Worm (Caenorhabditis elegans): ENCODE results near the gene F33G12.6.

The F33G12.6 gene

DNA sequence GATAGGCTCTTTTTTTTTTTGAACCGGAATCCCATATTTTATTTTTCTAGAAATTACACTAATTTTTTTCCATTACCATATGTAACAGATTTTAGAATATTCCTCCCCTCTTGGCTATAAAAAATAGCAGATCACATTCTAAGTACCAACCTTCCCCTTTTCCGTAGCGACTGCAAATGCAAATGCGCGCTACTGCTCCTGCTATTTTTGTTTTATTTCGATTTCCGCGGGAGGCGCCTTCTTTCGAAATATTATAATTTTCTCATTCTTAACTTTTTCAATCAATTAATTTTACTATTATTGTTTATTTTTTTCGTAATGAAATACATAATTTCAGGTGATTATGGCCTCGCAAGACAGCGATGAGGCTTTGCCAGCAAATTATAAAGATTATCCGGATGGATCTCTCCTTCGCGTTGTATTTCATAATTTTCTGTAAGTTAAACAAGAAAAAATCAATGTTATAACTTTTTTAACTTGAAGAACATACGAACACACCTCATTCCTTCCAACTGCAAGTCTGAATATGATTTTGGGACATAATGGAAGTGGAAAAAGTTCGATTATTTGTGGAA, 12.2 kb downstream of the F33G12.6 start, which contains the start of gene smc-5 (continued):
- TF ChIP-seq lim-6 (tag; optimal IDR thresholded peaks at IDR 0.05) (peak; percentile 25), sdc-2 (tag; optimal IDR thresholded peaks at IDR 0.05) (no peak), K02D7.2 (tag; optimal IDR thresholded peaks at IDR 0.05) (no peak)

DNA sequence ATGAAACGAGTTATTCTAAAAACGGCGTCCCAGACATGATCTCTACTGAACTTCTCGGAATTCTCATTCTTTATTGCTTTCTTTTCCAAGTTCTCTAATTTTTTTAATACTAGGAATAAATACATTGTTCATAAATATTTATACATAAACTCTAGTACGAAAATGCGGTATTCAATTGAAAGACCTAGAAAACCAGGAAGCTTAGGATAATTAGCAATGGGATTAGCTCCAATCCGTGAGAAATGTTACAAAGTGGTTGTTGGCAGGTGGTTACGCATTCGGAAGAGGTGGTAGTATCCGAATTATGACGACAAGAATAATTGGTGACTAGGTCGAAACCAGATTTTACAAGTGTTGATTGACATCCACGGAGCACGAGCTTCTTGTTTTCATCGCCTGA, 17.3 kb downstream of the F33G12.6 start:
- no peak for TF ChIP-seq hlh-30 (tag; optimal IDR thresholded peaks at IDR 0.05; ENCODE audit: insufficient read depth)
- no peak for TF ChIP-seq lim-6 (tag; optimal IDR thresholded peaks at IDR 0.05)
- TF ChIP-seq nfya-1 (tag; optimal IDR thresholded peaks at IDR 0.05) = no peak
- no peak for TF ChIP-seq ref-2 (tag; optimal IDR thresholded peaks at IDR 0.05)
- TF ChIP-seq che-1 (tag; optimal IDR thresholded peaks at IDR 0.05) = no peak
- no peak for TF ChIP-seq C38D4.7 (GFP tag; optimal IDR thresholded peaks at IDR 0.05)
- TF ChIP-seq unc-42 (tag; optimal IDR thresholded peaks at IDR 0.05) = no peak
- no peak for TF ChIP-seq elt-2 (tag; optimal IDR thresholded peaks at IDR 0.05)
- TF ChIP-seq K09A11.1 (tag; optimal IDR thresholded peaks at IDR 0.05; ENCODE audit: insufficient read depth) = no peak
- TF ChIP-seq hlh-13 (GFP tag; optimal IDR thresholded peaks at IDR 0.05) = no peak

- TF ChIP-seq unc-55 (GFP tag; optimal IDR thresholded peaks at IDR 0.05) (no peak), ceh-19 (GFP tag; optimal IDR thresholded peaks at IDR 0.05) (no peak)
Observed at ce11 chrII:5067927-5068326, 18.2 kb downstream of the F33G12.6 start, which contains the start of gene C27A2.8. TSS of gene C27A2.8 (minus strand) at chrII:5068043.

- no peak for TF ChIP-seq che-1 (tag; optimal IDR thresholded peaks at IDR 0.05)
- no peak for TF ChIP-seq nhr-232 (tag; optimal IDR thresholded peaks at IDR 0.05)
- no peak for TF ChIP-seq C08G9.2 (tag; optimal IDR thresholded peaks at IDR 0.05)
- TF ChIP-seq ztf-16 (tag; optimal IDR thresholded peaks at IDR 0.05) = no peak
- no peak for TF ChIP-seq npax-4 (tag; optimal IDR thresholded peaks at IDR 0.05)
- no peak for TF ChIP-seq elt-4 (tag; optimal IDR thresholded peaks at IDR 0.05)
- TF ChIP-seq ceh-24 (tag; optimal IDR thresholded peaks at IDR 0.05) = no peak
- no peak for TF ChIP-seq pha-4 (tag; optimal IDR thresholded peaks at IDR 0.05)
- TF ChIP-seq hlh-30 (tag; optimal IDR thresholded peaks at IDR 0.05; ENCODE audit: insufficient read depth) = no peak
Observed at ce11 chrII:5069525-5069924, 19.8 kb downstream of the F33G12.6 start, which contains the start of gene idpb-2. TSS of gene idpb-2 (minus strand) at chrII:5069625.

DNA sequence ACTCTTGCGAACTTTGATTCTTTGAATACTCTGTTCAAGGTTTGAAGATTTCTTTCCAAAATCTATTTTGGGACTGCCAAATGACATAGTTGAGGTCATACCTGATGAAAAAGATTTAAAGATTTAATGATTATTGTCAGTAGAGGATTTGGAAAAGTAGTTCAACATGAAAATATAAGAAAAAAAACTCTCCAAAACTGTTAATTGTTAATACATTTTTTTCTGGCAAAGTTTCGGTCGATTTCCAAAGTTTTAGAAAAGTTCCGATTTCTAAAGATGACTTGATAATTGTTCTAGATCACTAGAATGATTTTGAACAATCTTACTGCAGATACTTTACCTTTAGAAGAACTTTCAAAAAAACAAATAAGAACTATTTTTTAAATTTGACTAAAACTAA, 21.6 kb downstream of the F33G12.6 start, which contains the start of gene C27A2.7:
C27A2.7 (minus strand) TSS at position 101 of the 400 bp plus-strand sequence.
- TF ChIP-seq pat-9 (tag; optimal IDR thresholded peaks at IDR 0.05) (no peak), lim-6 (tag; optimal IDR thresholded peaks at IDR 0.05) (no peak)

DNA sequence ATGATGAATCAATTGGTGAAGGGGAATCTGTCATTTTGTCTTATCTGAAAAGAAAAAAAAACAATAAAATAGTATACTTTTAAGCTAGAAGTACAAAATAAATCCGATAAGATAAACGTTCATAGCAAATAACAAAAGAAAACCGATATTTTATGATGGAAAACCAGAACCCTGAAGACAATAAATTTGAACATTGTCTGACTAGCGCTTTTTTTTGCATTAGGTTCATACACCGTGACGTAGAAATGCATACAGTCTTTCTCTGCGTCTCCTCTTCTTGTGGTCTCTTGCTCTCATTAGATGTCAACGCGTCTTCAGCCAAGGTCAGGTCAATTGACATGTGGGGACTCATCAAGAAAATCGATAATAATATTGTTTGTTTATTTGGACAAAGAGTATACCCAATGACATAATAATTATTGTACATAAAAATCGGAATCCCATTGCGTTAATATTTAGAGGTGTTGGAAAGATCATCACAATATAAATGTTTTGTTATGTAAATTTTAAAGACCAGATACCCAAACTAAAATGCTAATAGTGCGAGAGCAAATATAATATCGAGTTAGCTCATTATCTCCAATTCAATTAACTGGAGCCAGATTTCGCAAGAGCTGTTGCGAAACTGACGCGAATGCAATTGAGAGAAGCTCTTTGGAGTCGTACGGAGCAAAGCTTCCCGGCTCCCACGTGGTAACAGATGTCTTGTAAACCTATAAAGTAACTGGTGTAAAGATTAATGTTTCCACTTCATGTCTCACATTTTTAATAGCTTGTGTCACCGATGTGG, 31.6 kb downstream of the F33G12.6 start, which contains the start of gene dsh-2:
dsh-2 (minus strand) TSS at position 51 of the 790 bp plus-strand sequence.
- no peak for TF ChIP-seq unc-3 (GFP tag; conservative IDR thresholded peaks at IDR 0.05)
- no peak for TF ChIP-seq unc-3 (tag; optimal IDR thresholded peaks at IDR 0.05)
- TF ChIP-seq gmeb-2 (tag; optimal IDR thresholded peaks at IDR 0.05) = no peak
- no peak for TF ChIP-seq sdc-2 (tag; optimal IDR thresholded peaks at IDR 0.05)
- TF ChIP-seq nhr-11 (tag; optimal IDR thresholded peaks at IDR 0.05) = no peak
- TF ChIP-seq unc-55 (GFP tag; optimal IDR thresholded peaks at IDR 0.05) = peak; percentile 41
- no peak for TF ChIP-seq C38D4.7 (GFP tag; optimal IDR thresholded peaks at IDR 0.05)
- TF ChIP-seq elt-2 (tag; optimal IDR thresholded peaks at IDR 0.05) = no peak
- peak; percentile 32 for TF ChIP-seq tbx-2 (tag; optimal IDR thresholded peaks at IDR 0.05)
- no peak for TF ChIP-seq syd-9 (tag; optimal IDR thresholded peaks at IDR 0.05)
- no peak for TF ChIP-seq zip-5 (tag; optimal IDR thresholded peaks at IDR 0.05)
- TF ChIP-seq ceh-18 (tag; optimal IDR thresholded peaks at IDR 0.05) = no peak
- TF ChIP-seq K09A11.1 (tag; optimal IDR thresholded peaks at IDR 0.05; ENCODE audit: insufficient read depth) = no peak
- TF ChIP-seq rnt-1 (tag; optimal IDR thresholded peaks at IDR 0.05) = no peak
- TF ChIP-seq pros-1 (tag; optimal IDR thresholded peaks at IDR 0.05) = no peak
- TF ChIP-seq che-1 (tag; optimal IDR thresholded peaks at IDR 0.05) = no peak
- TF ChIP-seq ref-2 (tag; optimal IDR thresholded peaks at IDR 0.05) = no peak
- TF ChIP-seq unc-42 (tag; optimal IDR thresholded peaks at IDR 0.05) = peak; percentile 65
- peak; percentile 25 for TF ChIP-seq ceh-48 (tag; optimal IDR thresholded peaks at IDR 0.05)
- peak; percentile 86 for TF ChIP-seq pax-1 (tag; optimal IDR thresholded peaks at IDR 0.05)
- TF ChIP-seq hlh-30 (tag; optimal IDR thresholded peaks at IDR 0.05; ENCODE audit: insufficient read depth) = peak; percentile 52
- no peak for TF ChIP-seq ceh-22 (tag; optimal IDR thresholded peaks at IDR 0.05)
- no peak for TF ChIP-seq dmd-4 (tag; optimal IDR thresholded peaks at IDR 0.05; ENCODE audit: borderline replicate concordance)
- TF ChIP-seq nfya-1 (tag; optimal IDR thresholded peaks at IDR 0.05) = peak; percentile 39
- no peak for TF ChIP-seq pqm-1 (tag; optimal IDR thresholded peaks at IDR 0.05)
- no peak for TF ChIP-seq Y22D7AL.16 (tag; optimal IDR thresholded peaks at IDR 0.05)
- TF ChIP-seq ceh-14 (tag; optimal IDR thresholded peaks at IDR 0.05) = no peak

All from whole organism, late embryonic.